Fruit fly (Drosophila melanogaster): ENCODE measurements around the gene Pdh.

dm6 chr3L:16313985-16314384 is 40.1 kb downstream of the Pdh start, which contains the start of gene CG13062:
- TF ChIP-seq N (GFP tag; optimal IDR thresholded peaks at IDR 0.05), result no peak
- no peak for TF ChIP-seq CG32264 (GFP tag; optimal IDR thresholded peaks at IDR 0.05)
- no peak for TF ChIP-seq Mio (GFP tag; optimal IDR thresholded peaks at IDR 0.05)
- no peak for TF ChIP-seq OdsH (GFP tag; optimal IDR thresholded peaks at IDR 0.05)
- no peak for TF ChIP-seq fru (GFP tag; optimal IDR thresholded peaks at IDR 0.05)
- TF ChIP-seq tai (GFP tag; optimal IDR thresholded peaks at IDR 0.05), result no peak
- TF ChIP-seq foxo (GFP tag; optimal IDR thresholded peaks at IDR 0.05), result no peak

All from whole organism, wandering third instar larva.